Worm (Caenorhabditis elegans) whole organism, late embryonic: ENCODE data around the gene F53F4.18.

Experiments used
- K02D7.2 ChIP-seq: sonication (generic microtip); optimal IDR thresholded peaks from 2 replicates; lab custom pipeline; 2017; ENCODE audit warnings: mild to moderate bottlenecking, missing genetic modification characterization, missing compliant biosample characterization
- T23F11.4 ChIP-seq: fragments of 200-800 bp; sonication (Bioruptor generic); optimal IDR thresholded peaks from 2 replicates; lab custom pipeline; 2018; ENCODE audit warnings: mild to moderate bottlenecking, missing genetic modification characterization, missing compliant biosample characterization
- ceh-6 ChIP-seq: fragments of 200-800 bp; sonication (Bioruptor generic); optimal IDR thresholded peaks from 2 replicates; lab custom pipeline; 2018; ENCODE audit warnings: mild to moderate bottlenecking, missing genetic modification characterization, missing compliant biosample characterization
- ceh-9 ChIP-seq: sonication (generic microtip); optimal IDR thresholded peaks from 2 replicates; lab custom pipeline; 2016; ENCODE audit warnings: mild to moderate bottlenecking, missing genetic modification characterization, inconsistent platforms, missing compliant biosample characterization
- che-1 ChIP-seq: sonication (generic microtip); optimal IDR thresholded peaks from 2 replicates; lab custom pipeline; 2016; ENCODE audit warnings: mild to moderate bottlenecking, missing genetic modification characterization, missing compliant biosample characterization
- dmd-4 ChIP-seq: sonication (generic microtip); optimal IDR thresholded peaks from 2 replicates; lab custom pipeline; 2016; ENCODE audit warnings: borderline replicate concordance, missing genetic modification characterization, missing compliant biosample characterization
- odd-2 ChIP-seq: sonication (generic microtip); optimal IDR thresholded peaks from 2 replicates; lab custom pipeline; 2017; ENCODE audit warnings: antibody characterized with exemption, mild to moderate bottlenecking, missing genetic modification characterization, missing compliant biosample characterization
- pag-3 ChIP-seq: sonication (generic microtip); optimal IDR thresholded peaks from 2 replicates; lab custom pipeline; 2016; ENCODE audit warnings: missing compliant biosample characterization, missing genetic modification characterization, borderline replicate concordance
- rnt-1 ChIP-seq: sonication (generic microtip); optimal IDR thresholded peaks from 2 replicates; lab custom pipeline; 2016; ENCODE audit warnings: missing genetic modification characterization, missing compliant biosample characterization
- sox-4 ChIP-seq: sonication (generic microtip); optimal IDR thresholded peaks from 2 replicates; lab custom pipeline; 2017; ENCODE audit warnings: mild to moderate bottlenecking, missing genetic modification characterization, inconsistent platforms, missing compliant biosample characterization
- unc-42 ChIP-seq: sonication (generic microtip); optimal IDR thresholded peaks from 2 replicates; lab custom pipeline; 2016; ENCODE audit warnings: missing genotype, missing genetic modification characterization, missing compliant biosample characterization

ce11 chrV:13638040-13638439, 48.1 kb downstream of the F53F4.18 start:
- TF ChIP-seq ceh-9 (tag; lab: Kevin White, UChicago) (no peak), T23F11.4 (GFP tag; lab: Kevin White, UChicago) (no peak), dmd-4 (tag; lab: Kevin White, UChicago) (no peak), pag-3 (tag; lab: Kevin White, UChicago) (no peak), sox-4 (tag; lab: Kevin White, UChicago) (no peak), unc-42 (tag; lab: Kevin White, UChicago) (no peak), ceh-6 (no peak), K02D7.2 (tag; lab: Kevin White, UChicago) (no peak), che-1 (tag; lab: Kevin White, UChicago) (no peak), odd-2 (no peak), rnt-1 (tag; lab: Kevin White, UChicago) (no peak)
